Worm (Caenorhabditis elegans) whole organism, midembryonic: ENCODE data around the gene ubc-21.
A peak's percentile ranks its signal among the peaks of the same experiment; 100 is the strongest.

ENCODE experiments used
- T22C8.4 ChIP-seq: fragments of 200-800 bp; sonication (Bioruptor generic); IDR thresholded peaks from 2 replicates; pipeline ENCODE4 v1.3.6; 2022; ENCODE audit warnings: missing genetic modification characterization, missing compliant biosample characterization
- cog-1 ChIP-seq: sonication (generic microtip); optimal IDR thresholded peaks from 2 replicates; lab custom pipeline; 2016; ENCODE audit warnings: missing genetic modification characterization, missing compliant biosample characterization
- flt-1 ChIP-seq: fragments of 200-800 bp; sonication (Bioruptor generic); IDR thresholded peaks from 2 replicates; pipeline ENCODE4 v1.3.6; 2022; ENCODE audit warnings: missing genetic modification characterization, missing compliant biosample characterization
- klf-2 ChIP-seq: fragments of 200-800 bp; sonication (Bioruptor generic); conservative IDR thresholded peaks from 2 replicates; pipeline ENCODE4 v1.3.6; 2022; ENCODE audit warnings: missing genetic modification reagents, missing genetic modification characterization, missing compliant biosample characterization
- med-1 ChIP-seq: sonication (generic microtip); optimal IDR thresholded peaks from 2 replicates; lab custom pipeline; 2017; ENCODE audit warnings: missing genetic modification characterization, mild to moderate bottlenecking, missing compliant biosample characterization, antibody characterized with exemption, missing genetic modification reagents; ENCODE audit not compliant: insufficient read depth
- ref-1 ChIP-seq: fragments of 200-800 bp; sonication (Bioruptor generic); conservative IDR thresholded peaks from 2 replicates; pipeline ENCODE4 v1.3.6; 2022; ENCODE audit warnings: missing genetic modification reagents, missing genetic modification characterization, missing compliant biosample characterization
- tab-1 ChIP-seq: fragments of 200-800 bp; sonication (Bioruptor generic); IDR thresholded peaks from 2 replicates; pipeline ENCODE4 v1.3.6; 2022; ENCODE audit warnings: missing genetic modification characterization, missing compliant biosample characterization
- ztf-23 ChIP-seq: fragments of 200-800 bp; sonication (Bioruptor generic); IDR thresholded peaks from 2 replicates; pipeline ENCODE4 v1.3.6; 2022; ENCODE audit warnings: missing genetic modification reagents, missing genetic modification characterization, missing compliant biosample characterization
- ztf-29 ChIP-seq: fragments of 200-800 bp; sonication (Bioruptor generic); IDR thresholded peaks from 2 replicates; pipeline ENCODE4 v1.3.6; 2022; ENCODE audit warnings: missing genetic modification reagents, missing genetic modification characterization, missing compliant biosample characterization

The ubc-21 gene

ce11 chrX:8869112-8869675 is at the start of gene ubc-21, which contains the start of gene ubc-22:
ubc-21 (plus strand) TSS chrX:8869625.
ubc-22 (minus strand) TSS chrX:8869162.
- TF ChIP-seq klf-2 (no peak), med-1 (GFP tag; lab: Kevin White, UChicago) (no peak), ref-1 (GFP tag; lab: Robert Waterston, UW) (no peak), ztf-29 (GFP tag; lab: Robert Waterston, UW) (no peak), flt-1 (GFP tag; lab: Robert Waterston, UW) (no peak), tab-1 (no peak), ztf-23 (GFP tag; lab: Robert Waterston, UW) (no peak), cog-1 (tag; lab: Kevin White, UChicago) (no peak), T22C8.4 (no peak)

ce11 chrX:8819815-8820415 is 49.5 kb upstream of the ubc-21 start:
- TF ChIP-seq tab-1 (no peak), klf-2 (no peak), ref-1 (GFP tag; lab: Robert Waterston, UW) (no peak)

- TF ChIP-seq med-1 (GFP tag; lab: Kevin White, UChicago) (no peak), flt-1 (GFP tag; lab: Robert Waterston, UW) (no peak), ztf-29 (GFP tag; lab: Robert Waterston, UW) (no peak), klf-2 (no peak), ref-1 (GFP tag; lab: Robert Waterston, UW) (no peak), tab-1 (no peak), T22C8.4 (no peak), ztf-23 (GFP tag; lab: Robert Waterston, UW) (no peak), cog-1 (tag; lab: Kevin White, UChicago) (no peak)
Measured at ce11 chrX:8820643-8821042, 48.8 kb upstream of the ubc-21 start.

ce11 chrX:8824437-8824836 is 45.0 kb upstream of the ubc-21 start, which contains the start of gene ifd-1:
ifd-1 (minus strand) TSS chrX:8824448.
- TF ChIP-seq klf-2 (no peak), ztf-29 (GFP tag; lab: Robert Waterston, UW) (no peak), ztf-23 (GFP tag; lab: Robert Waterston, UW) (no peak), ref-1 (GFP tag; lab: Robert Waterston, UW) (no peak), med-1 (GFP tag; lab: Kevin White, UChicago) (no peak), tab-1 (no peak), T22C8.4 (no peak), flt-1 (GFP tag; lab: Robert Waterston, UW) (no peak), cog-1 (tag; lab: Kevin White, UChicago) (no peak)

ce11 chrX:8828365-8828764 is 41.1 kb upstream of the ubc-21 start, which contains the start of gene rcs-1:
rcs-1 (minus strand) TSS chrX:8828540.
- TF ChIP-seq tab-1, result no peak
- TF ChIP-seq med-1 (GFP tag; lab: Kevin White, UChicago), result no peak
- no peak for TF ChIP-seq cog-1 (tag; lab: Kevin White, UChicago)
- no peak for TF ChIP-seq ztf-29 (GFP tag; lab: Robert Waterston, UW)
- TF ChIP-seq ref-1 (GFP tag; lab: Robert Waterston, UW), result no peak
- TF ChIP-seq klf-2, result no peak
- TF ChIP-seq ztf-23 (GFP tag; lab: Robert Waterston, UW), result no peak
- TF ChIP-seq flt-1 (GFP tag; lab: Robert Waterston, UW), result no peak

ce11 chrX:8831162-8831561 is 38.3 kb upstream of the ubc-21 start, which contains the start of gene C28G1.6:
C28G1.6 (minus strand) TSS chrX:8831262.
- TF ChIP-seq ref-1 (GFP tag; lab: Robert Waterston, UW) (no peak), ztf-29 (GFP tag; lab: Robert Waterston, UW) (no peak), med-1 (GFP tag; lab: Kevin White, UChicago) (no peak), cog-1 (tag; lab: Kevin White, UChicago) (no peak), flt-1 (GFP tag; lab: Robert Waterston, UW) (no peak), T22C8.4 (no peak), ztf-23 (GFP tag; lab: Robert Waterston, UW) (no peak), tab-1 (no peak), klf-2 (no peak)

ce11 chrX:8835405-8835804 is 34.0 kb upstream of the ubc-21 start, which contains the start of gene sec-15:
sec-15 (minus strand) TSS chrX:8835715.
- TF ChIP-seq flt-1 (GFP tag; lab: Robert Waterston, UW), result no peak
- no peak for TF ChIP-seq ztf-23 (GFP tag; lab: Robert Waterston, UW)
- no peak for TF ChIP-seq T22C8.4
- TF ChIP-seq cog-1 (tag; lab: Kevin White, UChicago), result no peak
- TF ChIP-seq ref-1 (GFP tag; lab: Robert Waterston, UW), result no peak
- TF ChIP-seq tab-1, result no peak
- TF ChIP-seq klf-2, result no peak
- no peak for TF ChIP-seq med-1 (GFP tag; lab: Kevin White, UChicago)
- no peak for TF ChIP-seq ztf-29 (GFP tag; lab: Robert Waterston, UW)

ce11 chrX:8835887-8836348 is 33.5 kb upstream of the ubc-21 start, which contains the start of gene C28G1.2:
C28G1.2 (plus strand) TSS chrX:8836016.
- TF ChIP-seq med-1 (GFP tag; lab: Kevin White, UChicago), result peak; percentile 86
- peak; percentile 96 for TF ChIP-seq ref-1 (GFP tag; lab: Robert Waterston, UW)
- TF ChIP-seq ztf-23 (GFP tag; lab: Robert Waterston, UW), result peak; percentile 98
- peak; percentile 98 for TF ChIP-seq tab-1
- peak; percentile 99 for TF ChIP-seq flt-1 (GFP tag; lab: Robert Waterston, UW)
- peak; percentile 95 for TF ChIP-seq klf-2
- peak; percentile 93 for TF ChIP-seq cog-1 (tag; lab: Kevin White, UChicago)
- TF ChIP-seq ztf-29 (GFP tag; lab: Robert Waterston, UW), result peak; percentile 97
- TF ChIP-seq T22C8.4, result peak; percentile 97

ce11 chrX:8838176-8838575 is 31.2 kb upstream of the ubc-21 start:
- TF ChIP-seq ztf-29 (GFP tag; lab: Robert Waterston, UW) (no peak), ztf-23 (GFP tag; lab: Robert Waterston, UW) (no peak), flt-1 (GFP tag; lab: Robert Waterston, UW) (no peak), tab-1 (no peak), T22C8.4 (no peak), med-1 (GFP tag; lab: Kevin White, UChicago) (no peak), cog-1 (tag; lab: Kevin White, UChicago) (no peak), klf-2 (no peak), ref-1 (GFP tag; lab: Robert Waterston, UW) (no peak)
